Worm (Caenorhabditis elegans): ENCODE data around the gene T19C3.6.

DNA sequence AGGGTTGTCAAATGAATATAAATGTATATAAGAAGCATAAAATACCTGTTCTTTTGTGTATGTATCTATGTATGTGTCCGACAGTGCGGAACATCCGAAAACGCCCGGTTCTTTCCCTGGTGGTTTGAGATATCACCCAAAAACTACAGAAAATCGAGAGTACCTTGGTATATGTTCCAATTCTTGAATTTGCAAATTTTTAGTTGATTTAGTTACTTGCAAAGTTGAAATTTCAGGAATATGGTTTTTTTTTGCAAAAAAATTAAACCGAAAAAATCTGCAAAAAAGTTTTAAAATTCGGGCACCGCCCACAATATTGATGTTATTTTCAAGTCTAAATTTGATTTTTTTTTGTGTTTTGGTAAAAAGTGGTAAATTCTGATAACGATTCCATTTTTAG lies 13.9 kb downstream of the T19C3.6 start, which contains the start of gene T19C3.2:
- TF ChIP-seq ztf-23 (GFP tag; IDR thresholded peaks at IDR 0.05), result no peak
- no peak for TF ChIP-seq ref-1 (GFP tag; conservative IDR thresholded peaks at IDR 0.05)
- TF ChIP-seq tab-1 (GFP tag; IDR thresholded peaks at IDR 0.05), result no peak
- TF ChIP-seq ztf-29 (GFP tag; IDR thresholded peaks at IDR 0.05), result no peak
- TF ChIP-seq klf-2 (GFP tag; conservative IDR thresholded peaks at IDR 0.05), result no peak
- no peak for TF ChIP-seq T22C8.4 (GFP tag; IDR thresholded peaks at IDR 0.05)
- no peak for TF ChIP-seq flt-1 (GFP tag; IDR thresholded peaks at IDR 0.05)
- TF ChIP-seq med-1 (GFP tag; optimal IDR thresholded peaks at IDR 0.05; ENCODE audit: insufficient read depth), result no peak
